Worm (Caenorhabditis elegans) whole organism, midembryonic: ENCODE measurements around the gene ugt-47.

Source experiments
- T22C8.4 ChIP-seq: fragments of 200-800 bp; sonication (Bioruptor generic); IDR thresholded peaks from 2 replicates; pipeline ENCODE4 v1.3.6; 2022; ENCODE audit warnings: missing genetic modification characterization, missing compliant biosample characterization
- cog-1 ChIP-seq: sonication (generic microtip); optimal IDR thresholded peaks from 2 replicates; lab custom pipeline; 2016; ENCODE audit warnings: missing genetic modification characterization, missing compliant biosample characterization
- flt-1 ChIP-seq: fragments of 200-800 bp; sonication (Bioruptor generic); IDR thresholded peaks from 2 replicates; pipeline ENCODE4 v1.3.6; 2022; ENCODE audit warnings: missing genetic modification characterization, missing compliant biosample characterization
- klf-2 ChIP-seq: fragments of 200-800 bp; sonication (Bioruptor generic); conservative IDR thresholded peaks from 2 replicates; pipeline ENCODE4 v1.3.6; 2022; ENCODE audit warnings: missing genetic modification reagents, missing genetic modification characterization, missing compliant biosample characterization
- med-1 ChIP-seq: sonication (generic microtip); optimal IDR thresholded peaks from 2 replicates; lab custom pipeline; 2017; ENCODE audit warnings: missing genetic modification characterization, mild to moderate bottlenecking, missing compliant biosample characterization, antibody characterized with exemption, missing genetic modification reagents; ENCODE audit not compliant: insufficient read depth
- ref-1 ChIP-seq: fragments of 200-800 bp; sonication (Bioruptor generic); conservative IDR thresholded peaks from 2 replicates; pipeline ENCODE4 v1.3.6; 2022; ENCODE audit warnings: missing genetic modification reagents, missing genetic modification characterization, missing compliant biosample characterization
- tab-1 ChIP-seq: fragments of 200-800 bp; sonication (Bioruptor generic); IDR thresholded peaks from 2 replicates; pipeline ENCODE4 v1.3.6; 2022; ENCODE audit warnings: missing genetic modification characterization, missing compliant biosample characterization
- ztf-23 ChIP-seq: fragments of 200-800 bp; sonication (Bioruptor generic); IDR thresholded peaks from 2 replicates; pipeline ENCODE4 v1.3.6; 2022; ENCODE audit warnings: missing genetic modification reagents, missing genetic modification characterization, missing compliant biosample characterization
- ztf-29 ChIP-seq: fragments of 200-800 bp; sonication (Bioruptor generic); IDR thresholded peaks from 2 replicates; pipeline ENCODE4 v1.3.6; 2022; ENCODE audit warnings: missing genetic modification reagents, missing genetic modification characterization, missing compliant biosample characterization

The ugt-47 gene

ce11 chrV:10075441-10075840 is 23.0 kb downstream of the ugt-47 start, which contains the start of gene F57A8.7:
Gene F57A8.7 (plus strand): TSS chrV:10075741.
- TF ChIP-seq flt-1 (GFP tag; lab: Robert Waterston, UW) = no peak
- TF ChIP-seq ztf-29 (GFP tag; lab: Robert Waterston, UW) = no peak
- TF ChIP-seq med-1 (GFP tag; lab: Kevin White, UChicago) = no peak

DNA sequence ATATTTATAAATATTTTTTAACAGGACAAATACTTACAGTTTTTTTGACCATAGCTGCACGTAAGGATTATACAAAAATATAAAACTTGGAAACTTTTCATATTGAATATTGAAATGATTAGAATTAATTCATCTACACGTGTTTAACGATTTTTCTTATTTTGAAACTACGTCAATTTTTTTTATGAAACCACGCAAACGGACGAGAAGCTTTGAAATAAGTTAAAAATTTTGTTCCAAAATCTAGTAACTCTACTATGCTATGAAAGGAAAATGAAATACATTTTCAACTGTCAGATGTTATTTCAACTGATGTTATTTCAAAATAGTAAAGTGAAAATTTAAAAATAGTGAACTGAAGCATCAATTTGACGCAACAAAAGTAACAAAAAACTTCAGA is 24.6 kb downstream of the ugt-47 start, which contains the start of gene F57A8.6:
F57A8.6 (minus strand) TSS at position 101 of the 400 bp plus-strand sequence.
- TF ChIP-seq ztf-29 (GFP tag; lab: Robert Waterston, UW) = no peak
- no peak for TF ChIP-seq ref-1 (GFP tag; lab: Robert Waterston, UW)
- no peak for TF ChIP-seq flt-1 (GFP tag; lab: Robert Waterston, UW)
- TF ChIP-seq tab-1 (GFP tag; lab: Robert Waterston, UW) = no peak
- no peak for TF ChIP-seq cog-1 (tag; lab: Kevin White, UChicago)
- TF ChIP-seq med-1 (GFP tag; lab: Kevin White, UChicago) = no peak
- no peak for TF ChIP-seq ztf-23 (GFP tag; lab: Robert Waterston, UW)
- no peak for TF ChIP-seq T22C8.4 (GFP tag; lab: Robert Waterston, UW)

DNA sequence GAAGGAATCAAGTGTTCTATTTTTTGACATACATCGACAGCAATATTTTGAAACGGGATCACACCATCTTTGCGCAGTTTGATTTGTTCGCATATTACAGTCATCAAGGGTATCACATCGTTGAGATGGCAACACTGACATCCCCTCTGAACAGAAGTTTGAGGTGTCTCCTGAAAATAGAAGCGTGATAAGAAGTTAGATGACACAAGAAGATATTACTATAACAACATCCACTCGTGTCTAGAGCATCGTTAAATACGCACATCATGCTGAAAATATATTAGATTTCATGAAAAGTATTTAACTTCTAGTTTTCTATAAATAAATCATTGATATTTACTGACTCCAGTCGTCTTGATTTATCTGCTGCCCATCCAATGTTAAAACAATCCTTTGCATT is 25.7 kb downstream of the ugt-47 start:
- TF ChIP-seq flt-1 (GFP tag; lab: Robert Waterston, UW) (no peak), ref-1 (GFP tag; lab: Robert Waterston, UW) (no peak), med-1 (GFP tag; lab: Kevin White, UChicago) (no peak), cog-1 (tag; lab: Kevin White, UChicago) (no peak), ztf-23 (GFP tag; lab: Robert Waterston, UW) (no peak), ztf-29 (GFP tag; lab: Robert Waterston, UW) (no peak), klf-2 (no peak), T22C8.4 (GFP tag; lab: Robert Waterston, UW) (no peak), tab-1 (GFP tag; lab: Robert Waterston, UW) (no peak)

- TF ChIP-seq ztf-23 (GFP tag; lab: Robert Waterston, UW) (no peak), T22C8.4 (GFP tag; lab: Robert Waterston, UW) (no peak), cog-1 (tag; lab: Kevin White, UChicago) (no peak), klf-2 (no peak), tab-1 (GFP tag; lab: Robert Waterston, UW) (no peak), ztf-29 (GFP tag; lab: Robert Waterston, UW) (no peak), med-1 (GFP tag; lab: Kevin White, UChicago) (no peak)
These were observed 27.9 kb downstream of the ugt-47 start, which contains the start of gene nhr-192 for ce11 chrV:10070541-10070940. Gene nhr-192 (minus strand): TSS chrV:10070641.

ce11 chrV:10066769-10067168 is 31.6 kb downstream of the ugt-47 start, which contains the start of gene npr-39:
Gene npr-39 (plus strand): TSS chrV:10067069.
- TF ChIP-seq tab-1 (GFP tag; lab: Robert Waterston, UW) (no peak), klf-2 (no peak), ztf-29 (GFP tag; lab: Robert Waterston, UW) (no peak), med-1 (GFP tag; lab: Kevin White, UChicago) (no peak), flt-1 (GFP tag; lab: Robert Waterston, UW) (no peak), ztf-23 (GFP tag; lab: Robert Waterston, UW) (no peak), cog-1 (tag; lab: Kevin White, UChicago) (no peak), T22C8.4 (GFP tag; lab: Robert Waterston, UW) (no peak)

DNA sequence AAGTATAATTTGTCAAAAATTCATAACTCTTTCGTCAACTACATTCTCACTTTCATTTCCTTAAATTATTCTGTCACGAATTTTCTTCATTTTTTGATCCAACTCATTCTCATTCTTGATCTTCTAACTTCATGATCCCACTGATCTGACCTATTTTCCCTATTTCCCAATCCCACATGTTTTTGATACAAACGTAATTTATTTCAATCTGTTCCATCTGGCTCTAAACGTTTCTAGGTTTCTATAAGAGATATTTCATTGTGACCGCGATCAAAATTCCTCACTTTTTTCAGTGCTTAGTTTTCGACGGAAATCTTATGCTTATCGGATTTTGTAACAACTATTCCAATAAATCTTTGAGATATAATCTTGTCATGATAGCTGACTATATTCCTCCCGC is 32.7 kb downstream of the ugt-47 start:
- no peak for TF ChIP-seq klf-2
- no peak for TF ChIP-seq ref-1 (GFP tag; lab: Robert Waterston, UW)
- no peak for TF ChIP-seq tab-1 (GFP tag; lab: Robert Waterston, UW)
- TF ChIP-seq flt-1 (GFP tag; lab: Robert Waterston, UW) = no peak
- TF ChIP-seq T22C8.4 (GFP tag; lab: Robert Waterston, UW) = no peak
- TF ChIP-seq med-1 (GFP tag; lab: Kevin White, UChicago) = no peak
- no peak for TF ChIP-seq cog-1 (tag; lab: Kevin White, UChicago)
- TF ChIP-seq ztf-29 (GFP tag; lab: Robert Waterston, UW) = no peak
- no peak for TF ChIP-seq ztf-23 (GFP tag; lab: Robert Waterston, UW)

DNA sequence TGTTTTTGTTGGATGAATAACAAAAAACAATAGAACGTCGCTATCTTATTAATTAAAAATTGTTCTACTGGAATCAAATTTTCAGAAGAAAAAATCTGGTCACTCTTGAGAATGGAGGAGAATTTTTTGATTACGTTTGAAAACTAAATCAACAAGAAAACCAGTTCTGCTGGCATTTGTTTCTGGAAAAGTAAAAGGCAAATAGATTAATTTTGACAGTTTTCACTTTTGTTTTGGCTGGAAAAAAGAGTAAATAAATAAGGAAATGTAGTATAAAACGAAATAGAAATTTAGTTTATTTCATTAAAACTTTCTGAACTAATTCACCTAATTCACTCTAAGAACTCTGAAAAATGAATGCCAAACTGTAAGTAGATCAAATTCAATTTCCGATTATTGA is 34.2 kb downstream of the ugt-47 start, which contains the start of gene fipr-13:
fipr-13 (plus strand) TSS at position 301 of the 400 bp plus-strand sequence.
- TF ChIP-seq flt-1 (GFP tag; lab: Robert Waterston, UW) (no peak), ztf-23 (GFP tag; lab: Robert Waterston, UW) (no peak), tab-1 (GFP tag; lab: Robert Waterston, UW) (no peak), klf-2 (no peak), cog-1 (tag; lab: Kevin White, UChicago) (no peak), ztf-29 (GFP tag; lab: Robert Waterston, UW) (no peak), med-1 (GFP tag; lab: Kevin White, UChicago) (no peak), ref-1 (GFP tag; lab: Robert Waterston, UW) (no peak), T22C8.4 (GFP tag; lab: Robert Waterston, UW) (no peak)

DNA sequence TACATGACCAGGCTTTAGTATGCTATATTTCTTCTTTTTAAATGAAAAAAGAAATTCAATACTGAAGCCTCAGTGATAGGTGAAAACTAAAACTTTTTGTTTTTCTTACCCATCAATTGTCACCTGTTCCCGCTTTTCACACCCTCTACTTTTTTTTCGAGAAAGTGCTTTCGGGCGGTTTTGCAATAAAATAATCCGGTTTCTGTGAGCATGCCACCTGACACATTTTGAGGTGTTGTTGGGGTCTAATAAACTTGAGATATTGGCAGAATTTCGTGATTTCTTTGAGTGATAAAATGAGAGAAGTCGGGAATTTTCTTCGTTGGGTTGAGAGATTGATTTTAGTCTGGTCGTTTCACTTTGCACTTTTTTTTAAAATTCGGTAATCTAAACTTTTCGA is 38.4 kb downstream of the ugt-47 start:
- no peak for TF ChIP-seq ztf-23 (GFP tag; lab: Robert Waterston, UW)
- no peak for TF ChIP-seq cog-1 (tag; lab: Kevin White, UChicago)
- TF ChIP-seq flt-1 (GFP tag; lab: Robert Waterston, UW) = no peak
- TF ChIP-seq ztf-29 (GFP tag; lab: Robert Waterston, UW) = no peak
- no peak for TF ChIP-seq med-1 (GFP tag; lab: Kevin White, UChicago)
- no peak for TF ChIP-seq T22C8.4 (GFP tag; lab: Robert Waterston, UW)
- no peak for TF ChIP-seq ref-1 (GFP tag; lab: Robert Waterston, UW)
- TF ChIP-seq tab-1 (GFP tag; lab: Robert Waterston, UW) = no peak
- TF ChIP-seq klf-2 = no peak

ce11 chrV:10058748-10059147 is 39.6 kb downstream of the ugt-47 start:
- TF ChIP-seq flt-1 (GFP tag; lab: Robert Waterston, UW) = no peak
- no peak for TF ChIP-seq med-1 (GFP tag; lab: Kevin White, UChicago)
- no peak for TF ChIP-seq ztf-29 (GFP tag; lab: Robert Waterston, UW)
- TF ChIP-seq T22C8.4 (GFP tag; lab: Robert Waterston, UW) = no peak
- no peak for TF ChIP-seq cog-1 (tag; lab: Kevin White, UChicago)
- TF ChIP-seq klf-2 = no peak
- no peak for TF ChIP-seq tab-1 (GFP tag; lab: Robert Waterston, UW)
- no peak for TF ChIP-seq ref-1 (GFP tag; lab: Robert Waterston, UW)
- TF ChIP-seq ztf-23 (GFP tag; lab: Robert Waterston, UW) = no peak
